Fruit fly (Drosophila melanogaster) whole organism, adult: ENCODE results near the gene CG9154.

ENCODE experiments used
- CG11617 ChIP-seq: fragments of 200-800 bp; sonication (Bioruptor generic); optimal IDR thresholded peaks from 2 replicates; lab custom pipeline; 2017; ENCODE audit warnings: mild to moderate bottlenecking, missing biosample characterization, missing genetic modification reagents, missing genetic modification characterization
- CG12768 ChIP-seq: fragments of 200-800 bp; sonication (Bioruptor generic); optimal IDR thresholded peaks from 2 replicates; lab custom pipeline; 2017; ENCODE audit warnings: missing biosample characterization, missing genetic modification characterization, mild to moderate bottlenecking, moderate library complexity, missing genetic modification reagents
- CG14711 ChIP-seq: fragments of 200-800 bp; sonication (Bioruptor generic); optimal IDR thresholded peaks from 2 replicates; lab custom pipeline; 2018; ENCODE audit warnings: missing biosample characterization, mild to moderate bottlenecking, missing genetic modification characterization, moderate library complexity
- CG1620 ChIP-seq: fragments of 200-800 bp; sonication (Bioruptor generic); optimal IDR thresholded peaks from 2 replicates; lab custom pipeline; 2016; ENCODE audit warnings: missing biosample characterization, missing genetic modification characterization
- CG33017 ChIP-seq: fragments of 200-800 bp; sonication (Bioruptor generic); optimal IDR thresholded peaks from 2 replicates; lab custom pipeline; 2018; ENCODE audit warnings: missing biosample characterization, mild to moderate bottlenecking, missing genetic modification characterization, moderate library complexity
- CG5204 ChIP-seq: fragments of 200-800 bp; sonication (Bioruptor generic); optimal IDR thresholded peaks from 2 replicates; lab custom pipeline; 2016; ENCODE audit warnings: missing biosample characterization, missing genetic modification characterization
- CG7045 ChIP-seq: fragments of 200-800 bp; sonication (Bioruptor generic); optimal IDR thresholded peaks from 2 replicates; lab custom pipeline; 2017; ENCODE audit warnings: missing biosample characterization, mild to moderate bottlenecking, missing genetic modification characterization
- CG7101 ChIP-seq: fragments of 200-800 bp; sonication (Bioruptor generic); optimal IDR thresholded peaks from 2 replicates; lab custom pipeline; 2018; ENCODE audit warnings: missing biosample characterization, mild to moderate bottlenecking, missing genetic modification characterization, moderate library complexity
- Clk ChIP-seq: fragments of 200-800 bp; sonication (Bioruptor generic); optimal IDR thresholded peaks from 2 replicates; lab custom pipeline; 2017; ENCODE audit warnings: missing biosample characterization, missing genetic modification characterization
- Crg-1 ChIP-seq: fragments of 200-800 bp; sonication (Bioruptor generic); optimal IDR thresholded peaks from 2 replicates; lab custom pipeline; 2016; ENCODE audit warnings: missing biosample characterization, missing genetic modification characterization
- Hr96 ChIP-seq: fragments of 200-800 bp; sonication (Bioruptor generic); optimal IDR thresholded peaks from 2 replicates; lab custom pipeline; 2016; ENCODE audit warnings: missing biosample characterization, missing genetic modification characterization
- Mnt ChIP-seq: fragments of 200-800 bp; sonication (Bioruptor generic); optimal IDR thresholded peaks from 2 replicates; lab custom pipeline; 2016; ENCODE audit warnings: missing biosample characterization, mild to moderate bottlenecking, missing genetic modification characterization
- bab1 ChIP-seq: fragments of 200-800 bp; sonication (Bioruptor generic); optimal IDR thresholded peaks from 3 replicates; lab custom pipeline; 2019; ENCODE audit warnings: missing biosample characterization, mild to moderate bottlenecking, missing genetic modification characterization, moderate library complexity
- cic ChIP-seq: fragments of 200-800 bp; sonication (Bioruptor generic); optimal IDR thresholded peaks from 2 replicates; lab custom pipeline; 2017; ENCODE audit warnings: missing biosample characterization, mild to moderate bottlenecking, missing genetic modification characterization, moderate library complexity
- cnc ChIP-seq, 2 experiments: fragments of >200 bp; optimal IDR thresholded peaks; 2 replicates each; lab custom pipeline; 2017
- kay ChIP-seq: fragments of 200-800 bp; sonication (Bioruptor generic); peaks from one replicate; lab custom pipeline; 2016; ENCODE audit warnings: missing biosample characterization, missing genetic modification characterization, borderline replicate concordance
- ovo ChIP-seq: fragments of 200-800 bp; sonication (Bioruptor generic); optimal IDR thresholded peaks from 2 replicates; lab custom pipeline; 2016; ENCODE audit warnings: missing biosample characterization, missing genetic modification characterization
- pad ChIP-seq: fragments of 200-800 bp; sonication (Bioruptor generic); optimal IDR thresholded peaks from 3 replicates; lab custom pipeline; 2017; ENCODE audit warnings: missing biosample characterization, missing genetic modification characterization, mild to moderate bottlenecking, moderate library complexity, missing genetic modification reagents
- tj ChIP-seq: fragments of 200-800 bp; sonication (Bioruptor generic); optimal IDR thresholded peaks from 3 replicates; lab custom pipeline; 2017; ENCODE audit warnings: missing biosample characterization, mild to moderate bottlenecking, missing genetic modification characterization, moderate library complexity
- toe ChIP-seq: fragments of 200-800 bp; sonication (Bioruptor generic); optimal IDR thresholded peaks from 2 replicates; lab custom pipeline; 2016; ENCODE audit warnings: missing biosample characterization, missing genetic modification characterization

Gene CG9154

dm6 chr2L:6037830-6038229, 32.7 kb downstream of the CG9154 start, which contains the start of the genes CG9117 and CG31643:
CG9117 (minus strand) TSS chr2L:6037902.
CG31643 (plus strand) TSS chr2L:6038117.
- peak; percentile 47 for TF ChIP-seq Hr96 (GFP tag; lab: Kevin White, UChicago)
- TF ChIP-seq CG12768 (GFP tag; lab: Kevin White, UChicago) = peak; percentile 66
- no peak for TF ChIP-seq kay
- peak; percentile 49 for TF ChIP-seq CG5204 (GFP tag; lab: Kevin White, UChicago)
- no peak for TF ChIP-seq toe (GFP tag; lab: Kevin White, UChicago)
- TF ChIP-seq CG7101 (tag; lab: Kevin White, UChicago) = peak; percentile 79
- TF ChIP-seq ovo (GFP tag; lab: Kevin White, UChicago) = peak; percentile 14
- peak; percentile 35 for TF ChIP-seq pad (GFP tag; lab: Kevin White, UChicago)
- peak; percentile 90 for TF ChIP-seq bab1 (GFP tag; lab: Kevin White, UChicago)
- peak; percentile 100 for TF ChIP-seq CG14711
- TF ChIP-seq CG11617 = peak; percentile 81
- TF ChIP-seq cic (GFP tag; lab: Kevin White, UChicago) = peak; percentile 36
- peak; percentile 40 for TF ChIP-seq CG7045 (GFP tag; lab: Kevin White, UChicago)
- TF ChIP-seq CG33017 (tag; lab: Kevin White, UChicago) = peak; percentile 62
- no peak for TF ChIP-seq CG1620 (GFP tag; lab: Kevin White, UChicago)
- no peak for TF ChIP-seq Clk (GFP tag; lab: Kevin White, UChicago)
- TF ChIP-seq Crg-1 (GFP tag; lab: Kevin White, UChicago) = peak; percentile 66
- TF ChIP-seq Mnt (GFP tag; lab: Kevin White, UChicago) = peak; percentile 78
- TF ChIP-seq cnc (optimal IDR thresholded peaks at IDR 0.05; lab: Kevin White, UChicago) = peak in 1 of 2 experiments; percentile 17
- peak; percentile 73 for TF ChIP-seq tj (GFP tag; lab: Kevin White, UChicago)

dm6 chr2L:6036710-6037109, 33.8 kb downstream of the CG9154 start, which contains the start of gene mtm:
mtm (minus strand) TSS chr2L:6037015.
- TF ChIP-seq CG14711 (no peak), bab1 (GFP tag; lab: Kevin White, UChicago) (peak; percentile 56), tj (GFP tag; lab: Kevin White, UChicago) (peak; percentile 39), CG1620 (GFP tag; lab: Kevin White, UChicago) (no peak)

dm6 chr2L:6035155-6035554, 35.3 kb downstream of the CG9154 start:
- TF ChIP-seq pad (GFP tag; lab: Kevin White, UChicago) (no peak), CG33017 (tag; lab: Kevin White, UChicago) (no peak), CG5204 (GFP tag; lab: Kevin White, UChicago) (no peak), bab1 (GFP tag; lab: Kevin White, UChicago) (no peak), CG7101 (tag; lab: Kevin White, UChicago) (no peak), cnc (optimal IDR thresholded peaks at IDR 0.05; lab: Kevin White, UChicago) (no peak), Mnt (GFP tag; lab: Kevin White, UChicago) (no peak)

dm6 chr2L:6034344-6034743, 36.1 kb downstream of the CG9154 start, which contains the start of gene CG9109:
CG9109 (minus strand) TSS chr2L:6034423.
- TF ChIP-seq pad (GFP tag; lab: Kevin White, UChicago) = no peak
- TF ChIP-seq CG14711 = no peak
- no peak for TF ChIP-seq cnc (optimal IDR thresholded peaks at IDR 0.05; lab: Kevin White, UChicago)
- no peak for TF ChIP-seq CG1620 (GFP tag; lab: Kevin White, UChicago)
- TF ChIP-seq Clk (GFP tag; lab: Kevin White, UChicago) = no peak
- no peak for TF ChIP-seq Crg-1 (GFP tag; lab: Kevin White, UChicago)
- no peak for TF ChIP-seq Hr96 (GFP tag; lab: Kevin White, UChicago)
- no peak for TF ChIP-seq kay
- no peak for TF ChIP-seq toe (GFP tag; lab: Kevin White, UChicago)
- no peak for TF ChIP-seq cic (GFP tag; lab: Kevin White, UChicago)
- TF ChIP-seq CG7101 (tag; lab: Kevin White, UChicago) = no peak

dm6 chr2L:6031838-6032237, 38.6 kb downstream of the CG9154 start:
- no peak for TF ChIP-seq CG7101 (tag; lab: Kevin White, UChicago)
- no peak for TF ChIP-seq cic (GFP tag; lab: Kevin White, UChicago)
- TF ChIP-seq tj (GFP tag; lab: Kevin White, UChicago) = no peak

dm6 chr2L:6028712-6029111, 41.8 kb downstream of the CG9154 start:
- TF ChIP-seq kay (no peak), CG14711 (no peak), CG5204 (GFP tag; lab: Kevin White, UChicago) (no peak), pad (GFP tag; lab: Kevin White, UChicago) (no peak), ovo (GFP tag; lab: Kevin White, UChicago) (no peak)

dm6 chr2L:6024345-6024907, 46.1 kb downstream of the CG9154 start, which contains the start of gene CG9107:
CG9107 (minus strand) TSS chr2L:6024539.
- TF ChIP-seq cnc (optimal IDR thresholded peaks at IDR 0.05; lab: Kevin White, UChicago) (no peak), Mnt (GFP tag; lab: Kevin White, UChicago) (peak; percentile 54), CG5204 (GFP tag; lab: Kevin White, UChicago) (no peak)
